Worm (Caenorhabditis elegans) whole organism, L4 larva: ENCODE measurements around the gene fbxa-26.
A peak's percentile ranks its signal among the peaks of the same experiment; 100 is the strongest.

Experiments
- D1046.2 ChIP-seq: fragments of 200-800 bp; sonication (Bioruptor generic); IDR thresholded peaks from 2 replicates; pipeline ENCODE4 v1.3.6; 2022; ENCODE audit warnings: missing genetic modification characterization, missing compliant biosample characterization
- F10B5.3 ChIP-seq: sonication (generic microtip); optimal IDR thresholded peaks from 2 replicates; lab custom pipeline; 2016; ENCODE audit warnings: mild to moderate bottlenecking, missing genetic modification characterization, missing compliant biosample characterization
- Y105C5A.15 ChIP-seq: fragments of 200-800 bp; sonication (Bioruptor generic); IDR thresholded peaks from 2 replicates; pipeline ENCODE4 v1.3.6; 2022; ENCODE audit warnings: missing genetic modification characterization, missing compliant biosample characterization
- aha-1 ChIP-seq: fragments of 150-350 bp; peaks from one replicate; lab custom pipeline; 2014; ENCODE audit warnings: missing biosample characterization, missing genetic modification characterization
- attf-4 ChIP-seq: sonication (generic microtip); optimal IDR thresholded peaks from 3 replicates; lab custom pipeline; 2017; ENCODE audit warnings: missing biosample characterization, missing genetic modification characterization
- ceh-28 ChIP-seq: fragments of 150-350 bp; optimal IDR thresholded peaks from 2 replicates; lab custom pipeline; 2014; ENCODE audit warnings: missing biosample characterization, missing genetic modification reagents, missing genetic modification characterization
- ceh-44 ChIP-seq: fragments of 200-800 bp; sonication (Bioruptor generic); IDR thresholded peaks from 2 replicates; pipeline ENCODE4 v1.3.6; 2022; ENCODE audit warnings: missing genetic modification reagents, missing genetic modification characterization, missing compliant biosample characterization
- ceh-62 ChIP-seq: sonication (generic microtip); optimal IDR thresholded peaks from 2 replicates; lab custom pipeline; 2017; ENCODE audit warnings: missing biosample characterization, missing genetic modification characterization
- ceh-82 ChIP-seq: sonication (generic microtip); optimal IDR thresholded peaks from 2 replicates; lab custom pipeline; 2017; ENCODE audit warnings: missing biosample characterization, missing genetic modification characterization
- daf-12 ChIP-seq: fragments of 150-350 bp; optimal IDR thresholded peaks from 2 replicates; lab custom pipeline; 2014; ENCODE audit warnings: missing biosample characterization, missing genetic modification reagents, missing genetic modification characterization
- daf-16 ChIP-seq, 3 experiments: sonication (generic microtip); optimal IDR thresholded peaks; 2 replicates each; lab custom pipeline; 2016 to 2017; ENCODE audit warnings: missing genetic modification characterization in 3 of 3, missing genetic modification reagents in 3 of 3, mild to moderate bottlenecking in 2 of 3, missing compliant biosample characterization in 2 of 3, missing biosample characterization in 1 of 3, moderate library complexity in 1 of 3
- daf-19 ChIP-seq: fragments of 200-800 bp; sonication (Bioruptor generic); conservative IDR thresholded peaks from 2 replicates; pipeline ENCODE4 v1.3.6; 2022; ENCODE audit warnings: missing genetic modification characterization, missing compliant biosample characterization
- dmd-6 ChIP-seq: fragments of 200-800 bp; sonication (Bioruptor generic); IDR thresholded peaks from 2 replicates; pipeline ENCODE4 v1.3.6; 2022; ENCODE audit warnings: missing genetic modification reagents, missing genetic modification characterization, missing compliant biosample characterization
- dpl-1 ChIP-seq: fragments of 150-350 bp; optimal IDR thresholded peaks from 2 replicates; lab custom pipeline; 2014; ENCODE audit warnings: missing biosample characterization, missing genetic modification reagents, missing genetic modification characterization
- egl-43 ChIP-seq: fragments of 200-800 bp; sonication (Bioruptor generic); IDR thresholded peaks from 2 replicates; pipeline ENCODE4 v1.3.6; 2022; ENCODE audit warnings: missing genetic modification reagents, missing genetic modification characterization, missing compliant biosample characterization
- fkh-10 ChIP-seq: fragments of 150-350 bp; optimal IDR thresholded peaks from 2 replicates; lab custom pipeline; 2014; ENCODE audit warnings: missing biosample characterization, missing genetic modification reagents, missing genetic modification characterization
- gei-8 ChIP-seq: fragments of 200-800 bp; sonication (Bioruptor generic); optimal IDR thresholded peaks from 2 replicates; lab custom pipeline; 2018; ENCODE audit warnings: mild to moderate bottlenecking, missing genetic modification characterization, missing compliant biosample characterization
- hif-1 ChIP-seq, 2 experiments: sonication (generic microtip); optimal IDR thresholded peaks; 2 replicates each; lab custom pipeline; 2016 to 2017; ENCODE audit warnings: missing compliant biosample characterization in 2 of 2, missing genetic modification characterization in 2 of 2, missing genetic modification reagents in 2 of 2, missing genotype in 2 of 2, mild to moderate bottlenecking in 1 of 2
- hlh-11 ChIP-seq: fragments of 200-800 bp; sonication (Bioruptor generic); optimal IDR thresholded peaks from 2 replicates; lab custom pipeline; 2018; ENCODE audit warnings: mild to moderate bottlenecking, missing genetic modification characterization, missing compliant biosample characterization
- lim-7 ChIP-seq: fragments of 200-800 bp; sonication (Bioruptor generic); IDR thresholded peaks from 2 replicates; pipeline ENCODE4 v1.3.6; 2022; ENCODE audit warnings: missing genetic modification characterization, missing compliant biosample characterization
- lin-15B ChIP-seq: fragments of 150-350 bp; sonication (generic microtip); optimal IDR thresholded peaks from 3 replicates; lab custom pipeline; 2014; ENCODE audit warnings: missing biosample characterization, missing genetic modification characterization
- lin-38 ChIP-seq: fragments of 200-800 bp; sonication (Bioruptor generic); IDR thresholded peaks from 2 replicates; pipeline ENCODE4 v1.3.6; 2022; ENCODE audit warnings: missing genetic modification reagents, missing genetic modification characterization, missing compliant biosample characterization
- lin-39 ChIP-seq: fragments of 150-350 bp; optimal IDR thresholded peaks from 2 replicates; lab custom pipeline; 2014; ENCODE audit warnings: missing biosample characterization, missing genetic modification reagents, missing genetic modification characterization
- lir-3 ChIP-seq: sonication (generic microtip); optimal IDR thresholded peaks from 2 replicates; lab custom pipeline; 2016; ENCODE audit warnings: mild to moderate bottlenecking, missing genetic modification characterization, missing compliant biosample characterization
- lsy-2 ChIP-seq, 2 experiments: fragments of 150-350 bp in 1 of 2; sonication (generic microtip) in 1 of 2; optimal IDR thresholded peaks; 2 replicates each; lab custom pipeline; 2014 to 2017; ENCODE audit warnings: missing biosample characterization in 2 of 2, missing genetic modification characterization in 2 of 2
- madf-5 ChIP-seq, 2 experiments: fragments of 200-800 bp; sonication (Bioruptor generic); IDR thresholded peaks; 2 replicates each; pipeline ENCODE4 v1.3.6; 2022; ENCODE audit warnings: missing compliant biosample characterization in 2 of 2, missing genetic modification characterization in 2 of 2
- mdl-1 ChIP-seq, 2 experiments: fragments of 150-350 bp in 1 of 2; sonication (generic microtip) in 1 of 2; optimal IDR thresholded peaks; 2 replicates each; lab custom pipeline; 2014 to 2017; ENCODE audit warnings: missing biosample characterization in 2 of 2, missing genetic modification characterization in 2 of 2
- mxl-3 ChIP-seq: fragments of 200-800 bp; sonication (Bioruptor generic); optimal IDR thresholded peaks from 2 replicates; lab custom pipeline; 2018; ENCODE audit warnings: mild to moderate bottlenecking, missing genetic modification characterization, missing compliant biosample characterization
- nhr-11 ChIP-seq: fragments of 150-350 bp; optimal IDR thresholded peaks from 2 replicates; lab custom pipeline; 2014; ENCODE audit warnings: missing biosample characterization, missing genetic modification characterization
- nhr-111 ChIP-seq: fragments of 200-800 bp; sonication (Bioruptor generic); optimal IDR thresholded peaks from 2 replicates; lab custom pipeline; 2018; ENCODE audit warnings: mild to moderate bottlenecking, missing genetic modification characterization, missing compliant biosample characterization
- nhr-28 ChIP-seq: fragments of 150-350 bp; optimal IDR thresholded peaks from 2 replicates; lab custom pipeline; 2014; ENCODE audit warnings: missing biosample characterization, missing genetic modification characterization
- nhr-42 ChIP-seq: fragments of 200-800 bp; sonication (Bioruptor generic); IDR thresholded peaks from 2 replicates; pipeline ENCODE4 v1.3.6; 2022; ENCODE audit warnings: missing genetic modification characterization, missing compliant biosample characterization
- pha-4 ChIP-seq, 2 experiments: fragments of 150-350 bp in 1 of 2; fragments of 200-800 bp in 1 of 2; sonication (Bioruptor generic) in 1 of 2; IDR thresholded peaks in 1 of 2; optimal IDR thresholded peaks in 1 of 2; 2 replicates each; pipeline versions ENCODE4 v1.3.6 to Lab custom; 2014 to 2022; ENCODE audit warnings: missing genetic modification characterization in 2 of 2, missing genetic modification reagents in 2 of 2, missing biosample characterization in 1 of 2, missing compliant biosample characterization in 1 of 2
- pqm-1 ChIP-seq: sonication (generic microtip); optimal IDR thresholded peaks from 2 replicates; lab custom pipeline; 2017; ENCODE audit warnings: missing biosample characterization, missing genetic modification characterization
- rbr-2 ChIP-seq: sonication (generic microtip); optimal IDR thresholded peaks from 2 replicates; lab custom pipeline; 2016; ENCODE audit warnings: missing genotype, missing genetic modification characterization, missing compliant biosample characterization
- saeg-2 ChIP-seq: fragments of 200-800 bp; sonication (Bioruptor generic); IDR thresholded peaks from 2 replicates; pipeline ENCODE4 v1.3.6; 2022; ENCODE audit warnings: missing genetic modification reagents, missing genetic modification characterization, missing compliant biosample characterization
- sdz-12 ChIP-seq: fragments of 200-800 bp; sonication (Bioruptor generic); optimal IDR thresholded peaks from 2 replicates; lab custom pipeline; 2018; ENCODE audit warnings: mild to moderate bottlenecking, missing genetic modification characterization, missing compliant biosample characterization
- tra-1 ChIP-seq: fragments of 200-800 bp; sonication (Bioruptor generic); IDR thresholded peaks from 2 replicates; pipeline ENCODE4 v1.3.6; 2022; ENCODE audit warnings: missing genetic modification reagents, missing genetic modification characterization, missing compliant biosample characterization
- unc-130 ChIP-seq: sonication (generic microtip); optimal IDR thresholded peaks from 2 replicates; lab custom pipeline; 2016; ENCODE audit warnings: missing genetic modification reagents, missing genetic modification characterization, missing compliant biosample characterization
- unc-62 ChIP-seq, 3 experiments: fragments of 150-350 bp in 1 of 3; sonication (generic microtip); optimal IDR thresholded peaks in 2 of 3; peaks in 1 of 3; 1 replicate in 1 of 3; 2 replicates in 2 of 3; lab custom pipeline; 2014 to 2017; ENCODE audit warnings: missing biosample characterization in 3 of 3, missing genetic modification characterization in 3 of 3, missing genetic modification reagents in 3 of 3, missing genotype in 1 of 3
- zfp-2 ChIP-seq: sonication (generic microtip); optimal IDR thresholded peaks from 2 replicates; lab custom pipeline; 2016; ENCODE audit warnings: mild to moderate bottlenecking, missing genetic modification characterization, missing compliant biosample characterization
- zfp-3 ChIP-seq: fragments of 200-800 bp; sonication (Bioruptor generic); conservative IDR thresholded peaks from 2 replicates; pipeline ENCODE4 v1.3.6; 2022; ENCODE audit warnings: missing genetic modification reagents, missing genetic modification characterization, missing compliant biosample characterization
- zip-11 ChIP-seq: fragments of 200-800 bp; sonication (Bioruptor generic); IDR thresholded peaks from 2 replicates; pipeline ENCODE4 v1.3.6; 2022; ENCODE audit warnings: missing genetic modification characterization, missing compliant biosample characterization
- zip-2 ChIP-seq: fragments of 150-350 bp; optimal IDR thresholded peaks from 2 replicates; lab custom pipeline; 2014; ENCODE audit warnings: missing biosample characterization, missing genetic modification characterization

Gene fbxa-26

ce11 chrIII:1342919-1343419 is 647 bp upstream of the fbxa-26 start, which contains the start of gene fbxa-27:
TSS of gene fbxa-27 (plus strand) at chrIII:1342969.
- TF ChIP-seq lin-38 (GFP tag; lab: Robert Waterston, UW): no peak
- TF ChIP-seq ceh-82: no peak
- TF ChIP-seq zip-11 (GFP tag; lab: Robert Waterston, UW): no peak
- no peak for TF ChIP-seq lin-15B
- TF ChIP-seq unc-62 (GFP tag; optimal IDR thresholded peaks at IDR 0.05 in 1 of 2; lab: Kevin White, UChicago): peak in 1 of 2 experiments; percentile 61
- no peak for TF ChIP-seq unc-62 (tag; optimal IDR thresholded peaks at IDR 0.05; lab: Kevin White, UChicago)
- TF ChIP-seq nhr-11: no peak

ce11 chrIII:1340240-1340639 is 2.1 kb downstream of the fbxa-26 start, which contains the start of gene fbxa-5:
TSS of gene fbxa-5 (minus strand) at chrIII:1340340.
- no peak for TF ChIP-seq egl-43 (GFP tag; lab: Robert Waterston, UW)
- TF ChIP-seq sdz-12 (GFP tag; lab: Kevin White, UChicago): no peak
- TF ChIP-seq pha-4 (GFP tag; IDR thresholded peaks at IDR 0.05; lab: Robert Waterston, UW): no peak
- no peak for TF ChIP-seq pha-4 (tag; optimal IDR thresholded peaks at IDR 0.05; lab: Kevin White, UChicago)
- no peak for TF ChIP-seq ceh-28
- no peak for TF ChIP-seq mdl-1 (tag; optimal IDR thresholded peaks at IDR 0.05; lab: Kevin White, UChicago)
- TF ChIP-seq lim-7 (GFP tag; lab: Robert Waterston, UW): no peak
- TF ChIP-seq attf-4 (tag; lab: Kevin White, UChicago): no peak
- no peak for TF ChIP-seq fkh-10 (GFP tag; lab: Kevin White, UChicago)
- TF ChIP-seq hif-1 (tag; optimal IDR thresholded peaks at IDR 0.05; lab: Kevin White, UChicago): no peak
- TF ChIP-seq aha-1 (tag; lab: Kevin White, UChicago): no peak
- TF ChIP-seq nhr-11: no peak
- TF ChIP-seq D1046.2 (GFP tag; lab: Robert Waterston, UW): no peak
- TF ChIP-seq dpl-1 (GFP tag; lab: Kevin White, UChicago): no peak
- no peak for TF ChIP-seq lin-38 (GFP tag; lab: Robert Waterston, UW)
- no peak for TF ChIP-seq madf-5 (GFP tag; IDR thresholded peaks at IDR 0.05; lab: Robert Waterston, UW)
- TF ChIP-seq ceh-44 (GFP tag; lab: Robert Waterston, UW): no peak
- TF ChIP-seq tra-1 (GFP tag; lab: Robert Waterston, UW): no peak
- TF ChIP-seq F10B5.3 (tag; lab: Kevin White, UChicago): no peak
- no peak for TF ChIP-seq gei-8 (GFP tag; lab: Kevin White, UChicago)

- no peak for TF ChIP-seq daf-16 (GFP tag; optimal IDR thresholded peaks at IDR 0.05; lab: Kevin White, UChicago)
- TF ChIP-seq daf-16 (tag; optimal IDR thresholded peaks at IDR 0.05; lab: Kevin White, UChicago): peak; percentile 12
- no peak for TF ChIP-seq zfp-3 (GFP tag; lab: Robert Waterston, UW)
- TF ChIP-seq unc-62 (GFP tag; optimal IDR thresholded peaks at IDR 0.05 in 1 of 2; lab: Kevin White, UChicago): peak in 1 of 2 experiments; percentile 34
- TF ChIP-seq unc-62 (tag; optimal IDR thresholded peaks at IDR 0.05; lab: Kevin White, UChicago): no peak
- TF ChIP-seq nhr-28 (tag; lab: Kevin White, UChicago): no peak
- no peak for TF ChIP-seq rbr-2
- no peak for TF ChIP-seq ceh-62 (tag; lab: Kevin White, UChicago)
- TF ChIP-seq dmd-6 (GFP tag; lab: Robert Waterston, UW): peak; percentile 51
- TF ChIP-seq zfp-2: no peak
- TF ChIP-seq saeg-2: no peak
- peak; percentile 27 for TF ChIP-seq aha-1 (tag; lab: Kevin White, UChicago)
- no peak for TF ChIP-seq lin-39 (tag; lab: Kevin White, UChicago)
- no peak for TF ChIP-seq unc-130 (GFP tag; lab: Kevin White, UChicago)
- peak; percentile 60 for TF ChIP-seq hlh-11 (tag; lab: Kevin White, UChicago)
- TF ChIP-seq zip-2: no peak
- peak; percentile 13 for TF ChIP-seq pqm-1 (tag; lab: Kevin White, UChicago)
- TF ChIP-seq lsy-2 (tag; optimal IDR thresholded peaks at IDR 0.05; lab: Kevin White, UChicago): no peak
- no peak for TF ChIP-seq nhr-42 (GFP tag; lab: Robert Waterston, UW)
- no peak for TF ChIP-seq mxl-3 (GFP tag; lab: Kevin White, UChicago)
- no peak for TF ChIP-seq lir-3 (tag; lab: Kevin White, UChicago)
- no peak for TF ChIP-seq nhr-111 (GFP tag; lab: Kevin White, UChicago)
- TF ChIP-seq daf-12 (tag; lab: Kevin White, UChicago): no peak
- no peak for TF ChIP-seq nhr-11
- TF ChIP-seq Y105C5A.15: no peak
- no peak for TF ChIP-seq daf-19 (GFP tag; lab: Robert Waterston, UW)
Measured at ce11 chrIII:1331894-1332293, 10.4 kb downstream of the fbxa-26 start, which contains the start of gene Y82E9BL.19. TSS of gene Y82E9BL.19 (plus strand) at chrIII:1332016.
